Worm (Caenorhabditis elegans): Measurements from ENCODE around the gene W03F9.9.

The W03F9.9 gene

ce11 chrV:123513-123912 lies 15.2 kb upstream of the W03F9.9 start (continued):
- TF ChIP-seq hif-1 (tag; optimal IDR thresholded peaks at IDR 0.05), result peak in 1 of 2 experiments; percentile 12
- no peak for TF ChIP-seq dpl-1 (GFP tag; optimal IDR thresholded peaks at IDR 0.05)
- no peak for TF ChIP-seq php-3 (GFP tag; IDR thresholded peaks at IDR 0.05)
- no peak for TF ChIP-seq F44E2.7 (GFP tag; IDR thresholded peaks at IDR 0.05)
- TF ChIP-seq nhr-102 (tag; optimal IDR thresholded peaks at IDR 0.05), result peak; percentile 17
- TF ChIP-seq madf-9 (GFP tag; conservative IDR thresholded peaks at IDR 0.05), result no peak
- no peak for TF ChIP-seq Y105C5A.15 (GFP tag; IDR thresholded peaks at IDR 0.05)
- TF ChIP-seq nhr-237 (tag; optimal IDR thresholded peaks at IDR 0.05), result no peak
- no peak for TF ChIP-seq F49E8.2 (tag; optimal IDR thresholded peaks at IDR 0.05; ENCODE audit: borderline replicate concordance)
- TF ChIP-seq nhr-42 (GFP tag; IDR thresholded peaks at IDR 0.05), result no peak
- no peak for TF ChIP-seq mxl-3 (GFP tag; optimal IDR thresholded peaks at IDR 0.05)
- no peak for TF ChIP-seq lin-29 (GFP tag; IDR thresholded peaks at IDR 0.05)
- no peak for TF ChIP-seq R02D3.7 (tag; optimal IDR thresholded peaks at IDR 0.05)
- TF ChIP-seq saeg-2 (GFP tag; IDR thresholded peaks at IDR 0.05), result 0 out of 2 replicates have a peak, but pooled peaks have one; percentile 28
- TF ChIP-seq cey-2 (tag; optimal IDR thresholded peaks at IDR 0.05; ENCODE audit: borderline replicate concordance, insufficient read depth), result no peak
- TF ChIP-seq Y48G9A.11 (GFP tag; IDR thresholded peaks at IDR 0.05), result no peak
- TF ChIP-seq pha-4 (GFP tag; IDR thresholded peaks at IDR 0.05), result peak; percentile 10; the same call in 1 of the 2 replicates
- TF ChIP-seq pha-4 (tag; optimal IDR thresholded peaks at IDR 0.05), result no peak
- TF ChIP-seq ceh-82 (tag; optimal IDR thresholded peaks at IDR 0.05), result no peak
- TF ChIP-seq zip-11 (GFP tag; IDR thresholded peaks at IDR 0.05), result no peak
- no peak for TF ChIP-seq aha-1 (tag)
- no peak for TF ChIP-seq dmd-9 (GFP tag; IDR thresholded peaks at IDR 0.05)
- no peak for TF ChIP-seq pqm-1 (tag; optimal IDR thresholded peaks at IDR 0.05)
- TF ChIP-seq duxl-1 (tag; optimal IDR thresholded peaks at IDR 0.05; ENCODE audit: poor library complexity), result no peak
- TF ChIP-seq daf-8 (GFP tag; IDR thresholded peaks at IDR 0.05), result no peak
- TF ChIP-seq nhr-41 (GFP tag; IDR thresholded peaks at IDR 0.05), result no peak
- no peak for TF ChIP-seq skn-1 (tag; optimal IDR thresholded peaks at IDR 0.05)
- no peak for TF ChIP-seq lim-7 (GFP tag; IDR thresholded peaks at IDR 0.05)
- TF ChIP-seq ztf-11 (tag; optimal IDR thresholded peaks at IDR 0.05), result no peak
- no peak for TF ChIP-seq snpc-4 (tag; optimal IDR thresholded peaks at IDR 0.05)
- TF ChIP-seq zag-1 (tag; optimal IDR thresholded peaks at IDR 0.05), result no peak
- TF ChIP-seq nhr-25 (tag; optimal IDR thresholded peaks at IDR 0.05; ENCODE audit: borderline replicate concordance, insufficient read depth), result no peak
- TF ChIP-seq ceh-20 (GFP tag; IDR thresholded peaks at IDR 0.05), result no peak
- no peak for TF ChIP-seq zfp-2 (tag; optimal IDR thresholded peaks at IDR 0.05)
- no peak for TF ChIP-seq unc-39 (tag; optimal IDR thresholded peaks at IDR 0.05)
- no peak for TF ChIP-seq ces-1 (GFP tag; optimal IDR thresholded peaks at IDR 0.05)
- TF ChIP-seq hlh-30 (tag; optimal IDR thresholded peaks at IDR 0.05; ENCODE audit: insufficient read depth), result peak; percentile 18
- TF ChIP-seq Y5F2A.4 (GFP tag; optimal IDR thresholded peaks at IDR 0.05), result no peak
- no peak for TF ChIP-seq ceh-28 (tag; optimal IDR thresholded peaks at IDR 0.05)
- TF ChIP-seq tag-97 (GFP tag; IDR thresholded peaks at IDR 0.05), result no peak
- no peak for TF ChIP-seq nhr-48 (tag; optimal IDR thresholded peaks at IDR 0.05)
- TF ChIP-seq unc-62 (GFP tag; optimal IDR thresholded peaks at IDR 0.05 in 1 of 2), result no peak
- TF ChIP-seq unc-62 (tag; optimal IDR thresholded peaks at IDR 0.05), result no peak
- no peak for TF ChIP-seq egl-43 (GFP tag; IDR thresholded peaks at IDR 0.05)
- no peak for TF ChIP-seq fos-1 (tag; optimal IDR thresholded peaks at IDR 0.05)
- TF ChIP-seq D1046.2 (GFP tag; IDR thresholded peaks at IDR 0.05), result no peak
- no peak for TF ChIP-seq fkh-10 (GFP tag; optimal IDR thresholded peaks at IDR 0.05)
- no peak for TF ChIP-seq lin-1 (GFP tag; IDR thresholded peaks at IDR 0.05)
- no peak for TF ChIP-seq nhr-77 (tag; optimal IDR thresholded peaks at IDR 0.05)
- TF ChIP-seq T26A8.4 (GFP tag; IDR thresholded peaks at IDR 0.05), result no peak
- TF ChIP-seq lir-3 (tag; optimal IDR thresholded peaks at IDR 0.05), result no peak
- TF ChIP-seq daf-19 (GFP tag; conservative IDR thresholded peaks at IDR 0.05), result no peak
- no peak for TF ChIP-seq lin-15B (tag; optimal IDR thresholded peaks at IDR 0.05)
